Worm (Caenorhabditis elegans) whole organism, late embryonic: Measurements from ENCODE around the gene gnrr-4.

Source experiments
- C08G9.2 ChIP-seq: sonication (generic microtip); optimal IDR thresholded peaks from 2 replicates; lab custom pipeline; 2016; ENCODE audit warnings: mild to moderate bottlenecking, missing genetic modification characterization, moderate library complexity, missing compliant biosample characterization
- K02D7.2 ChIP-seq: sonication (generic microtip); optimal IDR thresholded peaks from 2 replicates; lab custom pipeline; 2017; ENCODE audit warnings: mild to moderate bottlenecking, missing genetic modification characterization, missing compliant biosample characterization
- Y22D7AL.16 ChIP-seq: sonication (generic microtip); optimal IDR thresholded peaks from 2 replicates; lab custom pipeline; 2016; ENCODE audit warnings: missing genetic modification characterization, missing compliant biosample characterization
- ahr-1 ChIP-seq: sonication (generic microtip); optimal IDR thresholded peaks from 2 replicates; lab custom pipeline; 2016; ENCODE audit warnings: missing genetic modification characterization, missing compliant biosample characterization
- ceh-18 ChIP-seq: sonication (generic microtip); optimal IDR thresholded peaks from 2 replicates; lab custom pipeline; 2016; ENCODE audit warnings: missing genetic modification characterization, missing compliant biosample characterization
- ceh-19 ChIP-seq: fragments of 200-800 bp; sonication (Bioruptor generic); optimal IDR thresholded peaks from 2 replicates; lab custom pipeline; 2018; ENCODE audit warnings: mild to moderate bottlenecking, missing genetic modification characterization, missing compliant biosample characterization
- ceh-2 ChIP-seq: sonication (generic microtip); optimal IDR thresholded peaks from 2 replicates; lab custom pipeline; 2016; ENCODE audit warnings: missing genotype, missing genetic modification characterization, missing compliant biosample characterization
- ceh-22 ChIP-seq: sonication (generic microtip); optimal IDR thresholded peaks from 2 replicates; lab custom pipeline; 2017; ENCODE audit warnings: missing biosample characterization, missing genetic modification characterization
- ceh-30 ChIP-seq: fragments of 150-350 bp; optimal IDR thresholded peaks from 2 replicates; lab custom pipeline; 2014; ENCODE audit warnings: missing biosample characterization, missing genetic modification characterization
- ceh-31 ChIP-seq: sonication (generic microtip); optimal IDR thresholded peaks from 2 replicates; lab custom pipeline; 2016; ENCODE audit warnings: missing genetic modification characterization, missing compliant biosample characterization
- ceh-34 ChIP-seq: sonication (generic microtip); optimal IDR thresholded peaks from 2 replicates; lab custom pipeline; 2016; ENCODE audit warnings: mild to moderate bottlenecking, missing genetic modification characterization, missing compliant biosample characterization
- ceh-45 ChIP-seq: fragments of 200-800 bp; sonication (Bioruptor generic); IDR thresholded peaks from 2 replicates; pipeline ENCODE4 v1.3.6; 2022; ENCODE audit warnings: missing genetic modification reagents, missing genetic modification characterization, missing compliant biosample characterization
- ceh-48 ChIP-seq: sonication (generic microtip); optimal IDR thresholded peaks from 2 replicates; lab custom pipeline; 2016; ENCODE audit warnings: missing genetic modification characterization, inconsistent platforms, missing compliant biosample characterization
- ceh-6 ChIP-seq: fragments of 200-800 bp; sonication (Bioruptor generic); optimal IDR thresholded peaks from 2 replicates; lab custom pipeline; 2018; ENCODE audit warnings: mild to moderate bottlenecking, missing genetic modification characterization, missing compliant biosample characterization
- ceh-9 ChIP-seq: sonication (generic microtip); optimal IDR thresholded peaks from 2 replicates; lab custom pipeline; 2016; ENCODE audit warnings: mild to moderate bottlenecking, missing genetic modification characterization, inconsistent platforms, missing compliant biosample characterization
- che-1 ChIP-seq: sonication (generic microtip); optimal IDR thresholded peaks from 2 replicates; lab custom pipeline; 2016; ENCODE audit warnings: mild to moderate bottlenecking, missing genetic modification characterization, missing compliant biosample characterization
- dmd-4 ChIP-seq: sonication (generic microtip); optimal IDR thresholded peaks from 2 replicates; lab custom pipeline; 2016; ENCODE audit warnings: borderline replicate concordance, missing genetic modification characterization, missing compliant biosample characterization
- elt-2 ChIP-seq: sonication (generic microtip); optimal IDR thresholded peaks from 2 replicates; lab custom pipeline; 2016; ENCODE audit warnings: missing genetic modification reagents, missing genetic modification characterization, missing compliant biosample characterization
- eyg-1 ChIP-seq: sonication (generic microtip); optimal IDR thresholded peaks from 2 replicates; lab custom pipeline; 2016; ENCODE audit warnings: missing genotype, missing genetic modification characterization, missing compliant biosample characterization
- fkh-6 ChIP-seq: sonication (generic microtip); optimal IDR thresholded peaks from 2 replicates; lab custom pipeline; 2016; ENCODE audit warnings: missing genetic modification characterization, missing compliant biosample characterization
- hlh-13 ChIP-seq: fragments of 200-800 bp; sonication (Bioruptor generic); optimal IDR thresholded peaks from 2 replicates; lab custom pipeline; 2018; ENCODE audit warnings: mild to moderate bottlenecking, missing genetic modification characterization, missing compliant biosample characterization
- hlh-15 ChIP-seq: sonication (generic microtip); optimal IDR thresholded peaks from 2 replicates; lab custom pipeline; 2016; ENCODE audit warnings: missing genetic modification characterization, missing compliant biosample characterization
- hlh-30 ChIP-seq: sonication (generic microtip); optimal IDR thresholded peaks from 2 replicates; lab custom pipeline; 2017; ENCODE audit warnings: antibody characterized with exemption, missing genetic modification characterization, missing compliant biosample characterization; ENCODE audit not compliant: insufficient read depth
- hlh-6 ChIP-seq: sonication (generic microtip); optimal IDR thresholded peaks from 2 replicates; lab custom pipeline; 2016; ENCODE audit warnings: missing genotype, missing genetic modification characterization, missing compliant biosample characterization
- hlh-8 ChIP-seq: sonication (generic microtip); optimal IDR thresholded peaks from 2 replicates; lab custom pipeline; 2016; ENCODE audit warnings: missing genotype, missing genetic modification characterization, missing compliant biosample characterization
- lim-6 ChIP-seq: sonication (generic microtip); optimal IDR thresholded peaks from 2 replicates; lab custom pipeline; 2016; ENCODE audit warnings: missing genetic modification characterization, missing compliant biosample characterization
- madf-2 ChIP-seq: sonication (generic microtip); optimal IDR thresholded peaks from 2 replicates; lab custom pipeline; 2017; ENCODE audit warnings: missing genetic modification characterization, missing compliant biosample characterization
- nfya-1 ChIP-seq: sonication (generic microtip); optimal IDR thresholded peaks from 2 replicates; lab custom pipeline; 2017; ENCODE audit warnings: missing genetic modification characterization, mild to moderate bottlenecking, missing compliant biosample characterization, antibody characterized with exemption, moderate library complexity
- nhr-232 ChIP-seq: sonication (generic microtip); optimal IDR thresholded peaks from 2 replicates; lab custom pipeline; 2016; ENCODE audit warnings: missing genetic modification characterization, missing compliant biosample characterization
- npax-4 ChIP-seq: sonication (generic microtip); optimal IDR thresholded peaks from 2 replicates; lab custom pipeline; 2016; ENCODE audit warnings: missing genetic modification characterization, missing compliant biosample characterization
- pag-3 ChIP-seq: sonication (generic microtip); optimal IDR thresholded peaks from 2 replicates; lab custom pipeline; 2016; ENCODE audit warnings: missing compliant biosample characterization, missing genetic modification characterization, borderline replicate concordance
- pat-9 ChIP-seq: fragments of 200-800 bp; sonication (Bioruptor generic); optimal IDR thresholded peaks from 2 replicates; lab custom pipeline; 2018; ENCODE audit warnings: mild to moderate bottlenecking, missing genetic modification characterization, moderate library complexity, missing compliant biosample characterization
- pax-1 ChIP-seq: fragments of 150-350 bp; optimal IDR thresholded peaks from 2 replicates; lab custom pipeline; 2014; ENCODE audit warnings: missing biosample characterization, missing genetic modification characterization
- pha-2 ChIP-seq: sonication (generic microtip); optimal IDR thresholded peaks from 2 replicates; lab custom pipeline; 2017; ENCODE audit warnings: mild to moderate bottlenecking, missing genetic modification characterization, missing compliant biosample characterization
- pros-1 ChIP-seq: fragments of 150-350 bp; optimal IDR thresholded peaks from 2 replicates; lab custom pipeline; 2014; ENCODE audit warnings: missing biosample characterization, missing genetic modification reagents, missing genetic modification characterization
- ref-2 ChIP-seq: sonication (generic microtip); optimal IDR thresholded peaks from 2 replicates; lab custom pipeline; 2016; ENCODE audit warnings: missing genetic modification characterization, missing compliant biosample characterization
- rnt-1 ChIP-seq: sonication (generic microtip); optimal IDR thresholded peaks from 2 replicates; lab custom pipeline; 2016; ENCODE audit warnings: missing genetic modification characterization, missing compliant biosample characterization
- syd-9 ChIP-seq: sonication (generic microtip); optimal IDR thresholded peaks from 2 replicates; lab custom pipeline; 2016; ENCODE audit warnings: mild to moderate bottlenecking, missing genetic modification characterization, moderate library complexity, missing compliant biosample characterization
- tbx-2 ChIP-seq: sonication (generic microtip); optimal IDR thresholded peaks from 2 replicates; lab custom pipeline; 2016; ENCODE audit warnings: missing genetic modification characterization, missing compliant biosample characterization
- tbx-7 ChIP-seq: sonication (generic microtip); optimal IDR thresholded peaks from 2 replicates; lab custom pipeline; 2016; ENCODE audit warnings: missing genotype, missing genetic modification characterization, missing compliant biosample characterization
- ttx-3 ChIP-seq: sonication (generic microtip); optimal IDR thresholded peaks from 2 replicates; lab custom pipeline; 2016; ENCODE audit warnings: missing genetic modification reagents, missing genetic modification characterization, missing compliant biosample characterization
- unc-3 ChIP-seq, 2 experiments: fragments of 200-800 bp in 1 of 2; sonication (Bioruptor generic) in 1 of 2; sonication (generic microtip) in 1 of 2; conservative IDR thresholded peaks in 1 of 2; optimal IDR thresholded peaks in 1 of 2; 2 replicates each; pipeline versions ENCODE4 v1.3.6 to Lab custom; 2016 to 2022; ENCODE audit warnings: missing compliant biosample characterization in 2 of 2, missing genetic modification characterization in 2 of 2, missing genetic modification reagents in 1 of 2
- unc-42 ChIP-seq: sonication (generic microtip); optimal IDR thresholded peaks from 2 replicates; lab custom pipeline; 2016; ENCODE audit warnings: missing genotype, missing genetic modification characterization, missing compliant biosample characterization
- zip-5 ChIP-seq: sonication (generic microtip); optimal IDR thresholded peaks from 2 replicates; lab custom pipeline; 2016; ENCODE audit warnings: missing genetic modification characterization, missing compliant biosample characterization
- ztf-16 ChIP-seq: sonication (generic microtip); optimal IDR thresholded peaks from 2 replicates; lab custom pipeline; 2017; ENCODE audit warnings: missing genetic modification characterization, missing compliant biosample characterization

The gnrr-4 gene

ce11 chrX:5782153-5782552, 39.0 kb upstream of the gnrr-4 start, which contains the start of gene gakh-1:
Gene gakh-1 (plus strand): TSS chrX:5782499.
- no peak for TF ChIP-seq madf-2 (tag; lab: Kevin White, UChicago)
- peak; percentile 0 for TF ChIP-seq elt-2 (tag; lab: Kevin White, UChicago)
- no peak for TF ChIP-seq ceh-34 (tag; lab: Kevin White, UChicago)
- TF ChIP-seq ceh-30, result no peak
- TF ChIP-seq nhr-232 (tag; lab: Kevin White, UChicago), result no peak
- no peak for TF ChIP-seq pros-1 (tag; lab: Kevin White, UChicago)
- TF ChIP-seq, all 69 proteins: peak for 1

DNA sequence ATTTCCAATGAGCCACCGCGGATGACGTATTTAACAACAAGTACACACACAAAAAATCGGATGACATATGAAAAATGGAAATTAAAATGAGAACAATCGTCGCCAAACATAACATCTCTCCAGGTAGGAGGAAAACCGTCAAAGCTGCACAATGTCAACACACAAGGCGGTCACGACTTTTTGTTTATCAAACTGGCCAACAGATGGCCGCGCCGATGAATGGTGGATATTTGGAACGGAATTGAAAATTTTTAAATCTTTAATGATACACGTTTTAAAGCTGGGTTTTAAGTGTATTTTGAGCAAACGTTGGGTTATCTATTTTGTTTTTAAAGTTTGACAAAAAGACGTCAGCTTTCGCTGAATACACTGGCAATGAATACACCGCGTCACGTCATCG, 38.2 kb upstream of the gnrr-4 start:
- TF ChIP-seq dmd-4 (tag; lab: Kevin White, UChicago) (no peak), unc-3 (GFP tag; conservative IDR thresholded peaks at IDR 0.05; lab: Robert Waterston, UW) (no peak), unc-3 (tag; optimal IDR thresholded peaks at IDR 0.05; lab: Kevin White, UChicago) (no peak), ceh-6 (no peak)

ce11 chrX:5780672-5781182, 37.6 kb upstream of the gnrr-4 start, which contains the start of gene sft-4:
Gene sft-4 (minus strand): TSS chrX:5780722.
- peak; percentile 1 for TF ChIP-seq nfya-1 (tag; lab: Kevin White, UChicago)
- peak; percentile 56 for TF ChIP-seq hlh-30 (tag; lab: Kevin White, UChicago)
- TF ChIP-seq pat-9 (tag; lab: Kevin White, UChicago), result no peak
- TF ChIP-seq, all 69 proteins: peak for 2

DNA sequence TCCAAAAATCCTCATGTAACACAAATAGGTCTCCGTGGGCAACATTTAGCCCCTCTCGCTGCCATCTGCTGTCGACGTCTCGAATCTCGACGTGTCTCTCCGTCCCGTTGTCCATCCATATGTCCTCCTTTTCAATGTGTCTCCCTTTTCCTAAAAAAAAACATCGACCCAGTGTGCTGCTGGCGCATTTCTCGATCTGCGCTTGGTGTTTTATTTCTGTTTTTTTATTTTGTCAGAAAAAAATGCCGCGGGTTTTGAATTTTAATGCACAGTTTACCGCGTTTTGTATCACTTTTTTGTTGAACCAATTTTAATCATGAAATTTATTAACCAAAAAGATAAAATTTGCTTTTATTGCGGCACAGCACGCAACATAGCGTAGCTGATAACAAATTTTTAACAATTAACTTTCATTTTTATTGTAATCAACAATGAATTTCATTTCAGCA, 32.7 kb upstream of the gnrr-4 start:
- TF ChIP-seq che-1 (tag; lab: Kevin White, UChicago) (no peak), elt-2 (tag; lab: Kevin White, UChicago) (peak; percentile 19), ztf-16 (tag; lab: Kevin White, UChicago) (no peak), npax-4 (tag; lab: Kevin White, UChicago) (no peak), ttx-3 (no peak), rnt-1 (tag; lab: Kevin White, UChicago) (peak; percentile 20), tbx-7 (tag; lab: Kevin White, UChicago) (no peak), hlh-15 (tag; lab: Kevin White, UChicago) (no peak), ceh-2 (tag; lab: Kevin White, UChicago) (no peak), syd-9 (tag; lab: Kevin White, UChicago) (no peak), fkh-6 (no peak), pha-2 (tag; lab: Kevin White, UChicago) (no peak), hlh-30 (tag; lab: Kevin White, UChicago) (no peak), pat-9 (tag; lab: Kevin White, UChicago) (no peak), ceh-45 (GFP tag; lab: Robert Waterston, UW) (no peak), ref-2 (peak; percentile 53), hlh-13 (GFP tag; lab: Kevin White, UChicago) (no peak), C08G9.2 (tag; lab: Kevin White, UChicago) (peak; percentile 3), tbx-2 (peak; percentile 24), ceh-48 (peak; percentile 2), ceh-6 (no peak), ceh-19 (GFP tag; lab: Kevin White, UChicago) (no peak), zip-5 (tag; lab: Kevin White, UChicago) (no peak), unc-3 (GFP tag; conservative IDR thresholded peaks at IDR 0.05; lab: Robert Waterston, UW) (no peak), unc-3 (tag; optimal IDR thresholded peaks at IDR 0.05; lab: Kevin White, UChicago) (no peak), pax-1 (tag; lab: Kevin White, UChicago) (no peak), ceh-18 (tag; lab: Kevin White, UChicago) (peak; percentile 21), ceh-9 (tag; lab: Kevin White, UChicago) (no peak), pag-3 (tag; lab: Kevin White, UChicago) (no peak), Y22D7AL.16 (tag; lab: Kevin White, UChicago) (no peak), ceh-30 (no peak), eyg-1 (tag; lab: Kevin White, UChicago) (no peak), lim-6 (tag; lab: Kevin White, UChicago) (no peak), hlh-6 (tag; lab: Kevin White, UChicago) (no peak), ceh-31 (tag; lab: Kevin White, UChicago) (peak; percentile 51), K02D7.2 (tag; lab: Kevin White, UChicago) (no peak), ahr-1 (tag; lab: Kevin White, UChicago) (no peak), unc-42 (tag; lab: Kevin White, UChicago) (peak; percentile 51), hlh-8 (tag; lab: Kevin White, UChicago) (peak; percentile 47), ceh-22 (tag; lab: Kevin White, UChicago) (no peak)
